Worm (Caenorhabditis elegans) whole organism, midembryonic: ENCODE measurements around the gene mbl-1.
A peak's percentile ranks its signal among the peaks of the same experiment; 100 is the strongest.

Experiments
- T22C8.4 ChIP-seq: fragments of 200-800 bp; sonication (Bioruptor generic); IDR thresholded peaks from 2 replicates; pipeline ENCODE4 v1.3.6; 2022; ENCODE audit warnings: missing genetic modification characterization, missing compliant biosample characterization
- cog-1 ChIP-seq: sonication (generic microtip); optimal IDR thresholded peaks from 2 replicates; lab custom pipeline; 2016; ENCODE audit warnings: missing genetic modification characterization, missing compliant biosample characterization
- flt-1 ChIP-seq: fragments of 200-800 bp; sonication (Bioruptor generic); IDR thresholded peaks from 2 replicates; pipeline ENCODE4 v1.3.6; 2022; ENCODE audit warnings: missing genetic modification characterization, missing compliant biosample characterization
- klf-2 ChIP-seq: fragments of 200-800 bp; sonication (Bioruptor generic); conservative IDR thresholded peaks from 2 replicates; pipeline ENCODE4 v1.3.6; 2022; ENCODE audit warnings: missing genetic modification reagents, missing genetic modification characterization, missing compliant biosample characterization
- med-1 ChIP-seq: sonication (generic microtip); optimal IDR thresholded peaks from 2 replicates; lab custom pipeline; 2017; ENCODE audit warnings: missing genetic modification characterization, mild to moderate bottlenecking, missing compliant biosample characterization, antibody characterized with exemption, missing genetic modification reagents; ENCODE audit not compliant: insufficient read depth
- ref-1 ChIP-seq: fragments of 200-800 bp; sonication (Bioruptor generic); conservative IDR thresholded peaks from 2 replicates; pipeline ENCODE4 v1.3.6; 2022; ENCODE audit warnings: missing genetic modification reagents, missing genetic modification characterization, missing compliant biosample characterization
- tab-1 ChIP-seq: fragments of 200-800 bp; sonication (Bioruptor generic); IDR thresholded peaks from 2 replicates; pipeline ENCODE4 v1.3.6; 2022; ENCODE audit warnings: missing genetic modification characterization, missing compliant biosample characterization
- ztf-23 ChIP-seq: fragments of 200-800 bp; sonication (Bioruptor generic); IDR thresholded peaks from 2 replicates; pipeline ENCODE4 v1.3.6; 2022; ENCODE audit warnings: missing genetic modification reagents, missing genetic modification characterization, missing compliant biosample characterization
- ztf-29 ChIP-seq: fragments of 200-800 bp; sonication (Bioruptor generic); IDR thresholded peaks from 2 replicates; pipeline ENCODE4 v1.3.6; 2022; ENCODE audit warnings: missing genetic modification reagents, missing genetic modification characterization, missing compliant biosample characterization

mbl-1 gene

ce11 chrX:17054121-17054520 lies 75.7 kb downstream of the mbl-1 start:
- no peak for TF ChIP-seq ztf-23 (GFP tag; lab: Robert Waterston, UW)
- TF ChIP-seq klf-2 (GFP tag; lab: Robert Waterston, UW), result no peak
- TF ChIP-seq med-1 (GFP tag; lab: Kevin White, UChicago), result no peak
- no peak for TF ChIP-seq cog-1 (tag; lab: Kevin White, UChicago)
- no peak for TF ChIP-seq ref-1 (GFP tag; lab: Robert Waterston, UW)

- TF ChIP-seq T22C8.4 (GFP tag; lab: Robert Waterston, UW) (no peak), ztf-29 (no peak), klf-2 (GFP tag; lab: Robert Waterston, UW) (no peak), tab-1 (GFP tag; lab: Robert Waterston, UW) (no peak), flt-1 (no peak), ref-1 (GFP tag; lab: Robert Waterston, UW) (no peak), cog-1 (tag; lab: Kevin White, UChicago) (no peak), med-1 (GFP tag; lab: Kevin White, UChicago) (no peak), ztf-23 (GFP tag; lab: Robert Waterston, UW) (no peak)
Measured at ce11 chrX:17055481-17055835, 77.0 kb downstream of the mbl-1 start, which contains the start of gene gcy-11. TSS of gene gcy-11 (minus strand) at chrX:17055581.

- TF ChIP-seq med-1 (GFP tag; lab: Kevin White, UChicago) (no peak), ref-1 (GFP tag; lab: Robert Waterston, UW) (no peak), T22C8.4 (GFP tag; lab: Robert Waterston, UW) (no peak), flt-1 (no peak), ztf-23 (GFP tag; lab: Robert Waterston, UW) (no peak), cog-1 (tag; lab: Kevin White, UChicago) (no peak), ztf-29 (no peak), klf-2 (GFP tag; lab: Robert Waterston, UW) (no peak), tab-1 (GFP tag; lab: Robert Waterston, UW) (no peak)
Measured at ce11 chrX:17055836-17056783, 77.7 kb downstream of the mbl-1 start.

ce11 chrX:17058340-17058739 lies 79.9 kb downstream of the mbl-1 start:
- no peak for TF ChIP-seq T22C8.4 (GFP tag; lab: Robert Waterston, UW)
- no peak for TF ChIP-seq flt-1
- 0 out of 2 replicates have a peak, but pooled peaks have one; percentile 25 for TF ChIP-seq ztf-23 (GFP tag; lab: Robert Waterston, UW)
- no peak for TF ChIP-seq klf-2 (GFP tag; lab: Robert Waterston, UW)

ce11 chrX:17059760-17060159 lies 81.4 kb downstream of the mbl-1 start:
- TF ChIP-seq klf-2 (GFP tag; lab: Robert Waterston, UW), result no peak
- no peak for TF ChIP-seq T22C8.4 (GFP tag; lab: Robert Waterston, UW)
- no peak for TF ChIP-seq tab-1 (GFP tag; lab: Robert Waterston, UW)
- TF ChIP-seq med-1 (GFP tag; lab: Kevin White, UChicago), result no peak
- TF ChIP-seq cog-1 (tag; lab: Kevin White, UChicago), result no peak
- TF ChIP-seq ztf-29, result no peak
- no peak for TF ChIP-seq ref-1 (GFP tag; lab: Robert Waterston, UW)
- TF ChIP-seq flt-1, result no peak
- TF ChIP-seq ztf-23 (GFP tag; lab: Robert Waterston, UW), result no peak
